Worm (Caenorhabditis elegans) whole organism, L4 larva: ENCODE measurements around the gene hda-1.

Source experiments
- F26F4.8 ChIP-seq: fragments of 200-800 bp; sonication (Bioruptor generic); conservative IDR thresholded peaks from 2 replicates; pipeline ENCODE4 v1.3.6; 2022; ENCODE audit warnings: missing genetic modification characterization, missing compliant biosample characterization
- arid-1 ChIP-seq: fragments of 200-800 bp; sonication (Bioruptor generic); conservative IDR thresholded peaks from 2 replicates; pipeline ENCODE4 v1.3.6; 2022; ENCODE audit warnings: missing genetic modification reagents, missing genetic modification characterization, missing compliant biosample characterization
- egl-43 ChIP-seq: fragments of 200-800 bp; sonication (Bioruptor generic); IDR thresholded peaks from 2 replicates; pipeline ENCODE4 v1.3.6; 2022; ENCODE audit warnings: missing genetic modification reagents, missing genetic modification characterization, missing compliant biosample characterization
- fos-1 ChIP-seq: fragments of 150-350 bp; optimal IDR thresholded peaks from 2 replicates; lab custom pipeline; 2014; ENCODE audit warnings: missing biosample characterization, missing genetic modification characterization
- lin-39 ChIP-seq: fragments of 150-350 bp; optimal IDR thresholded peaks from 2 replicates; lab custom pipeline; 2014; ENCODE audit warnings: missing biosample characterization, missing genetic modification reagents, missing genetic modification characterization
- lsy-2 ChIP-seq, 2 experiments: fragments of 150-350 bp in 1 of 2; sonication (generic microtip) in 1 of 2; optimal IDR thresholded peaks; 2 replicates each; lab custom pipeline; 2014 to 2017; ENCODE audit warnings: missing biosample characterization in 2 of 2, missing genetic modification characterization in 2 of 2
- nhr-48 ChIP-seq: sonication (generic microtip); optimal IDR thresholded peaks from 2 replicates; lab custom pipeline; 2016; ENCODE audit warnings: mild to moderate bottlenecking, missing genetic modification characterization, missing compliant biosample characterization
- pqm-1 ChIP-seq: sonication (generic microtip); optimal IDR thresholded peaks from 2 replicates; lab custom pipeline; 2017; ENCODE audit warnings: missing biosample characterization, missing genetic modification characterization
- sdz-12 ChIP-seq: fragments of 200-800 bp; sonication (Bioruptor generic); optimal IDR thresholded peaks from 2 replicates; lab custom pipeline; 2018; ENCODE audit warnings: mild to moderate bottlenecking, missing genetic modification characterization, missing compliant biosample characterization
- ztf-7 ChIP-seq: fragments of 150-350 bp; optimal IDR thresholded peaks from 2 replicates; lab custom pipeline; 2014; ENCODE audit warnings: missing biosample characterization, missing genetic modification characterization

DNA sequence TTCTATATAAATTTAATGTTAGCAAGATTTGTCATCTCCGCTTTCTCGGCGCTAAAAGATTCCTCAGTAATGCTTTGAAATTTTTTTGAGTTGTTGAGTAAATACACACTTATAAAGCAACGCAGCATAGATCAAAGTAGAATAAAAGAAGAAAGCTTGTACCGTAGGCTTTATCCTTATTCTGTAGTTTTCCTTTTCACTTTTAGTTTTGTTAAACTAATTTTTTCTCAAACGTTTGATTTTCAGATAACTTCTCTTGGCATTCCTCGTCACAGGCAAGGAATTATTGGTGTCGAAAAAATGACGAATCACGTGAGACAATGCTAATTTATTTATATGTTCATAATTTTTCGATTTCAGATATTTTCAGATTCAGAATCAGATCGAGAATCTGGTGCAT lies 37.4 kb downstream of the hda-1 start, which contains the start of gene C53A5.11:
- TF ChIP-seq F26F4.8 (GFP tag; lab: Robert Waterston, UW), result no peak
- TF ChIP-seq lin-39 (tag; lab: Kevin White, UChicago), result no peak
- TF ChIP-seq ztf-7, result no peak
- TF ChIP-seq pqm-1 (tag; lab: Kevin White, UChicago), result no peak
- TF ChIP-seq fos-1 (tag; lab: Kevin White, UChicago), result no peak
- TF ChIP-seq arid-1 (GFP tag; lab: Robert Waterston, UW), result no peak
- no peak for TF ChIP-seq lsy-2 (tag; optimal IDR thresholded peaks at IDR 0.05; lab: Kevin White, UChicago)
- no peak for TF ChIP-seq egl-43 (GFP tag; lab: Robert Waterston, UW)
- TF ChIP-seq nhr-48 (tag; lab: Kevin White, UChicago), result no peak
- TF ChIP-seq sdz-12 (GFP tag; lab: Kevin White, UChicago), result no peak
